Fruit fly (Drosophila melanogaster): ENCODE results near the gene Tsp86D.
A peak's percentile ranks its signal among the peaks of the same experiment; 100 is the strongest.

Gene Tsp86D

DNA sequence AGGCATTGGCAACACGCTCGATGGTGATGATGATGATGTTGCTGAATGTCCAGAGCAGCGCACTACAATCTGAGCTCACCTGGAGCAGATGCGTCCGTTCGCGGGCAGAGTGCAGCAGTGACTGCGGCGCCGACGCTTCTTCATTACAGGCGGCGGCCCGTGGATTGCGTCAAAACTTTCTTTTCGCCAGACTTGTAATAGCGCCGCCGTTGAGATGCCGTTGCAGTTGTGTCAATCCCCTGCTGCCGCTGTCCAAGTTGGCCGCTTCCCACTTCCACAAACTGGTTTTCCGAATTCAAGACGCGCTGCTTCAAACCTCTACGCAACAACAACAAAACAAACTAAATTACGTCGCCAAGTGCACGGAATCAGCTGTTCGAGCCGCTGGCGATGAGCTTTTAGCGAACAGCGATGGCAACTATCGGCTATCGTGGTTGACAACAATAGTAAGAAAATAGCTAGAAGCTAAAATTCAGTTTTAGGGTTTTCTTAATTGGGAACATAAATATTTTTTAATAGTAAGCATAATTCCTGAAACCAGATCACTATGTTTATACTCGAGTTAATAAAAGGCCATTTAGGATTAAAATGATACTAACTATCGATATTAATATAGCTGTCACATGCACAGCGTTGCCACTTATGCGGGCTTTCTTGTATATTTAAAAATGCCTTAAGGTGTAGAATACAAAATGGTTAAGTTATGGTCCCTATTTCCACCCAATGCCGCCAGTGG is 13.5 kb downstream of the Tsp86D start, which contains the start of gene Tpc1 (continued):
- no peak for TF ChIP-seq CG8944 (GFP tag; optimal IDR thresholded peaks at IDR 0.05)
- no peak for TF ChIP-seq CG6689 (GFP tag; IDR thresholded peaks at IDR 0.05)
- TF ChIP-seq CG34376 (GFP tag; optimal IDR thresholded peaks at IDR 0.05): peak; percentile 51
- TF ChIP-seq nau (GFP tag; optimal IDR thresholded peaks at IDR 0.05): no peak
- TF ChIP-seq Ets65A (GFP tag): peak; percentile 49
- no peak for TF ChIP-seq PHDP (tag; optimal IDR thresholded peaks at IDR 0.05)
- peak; percentile 69 for TF ChIP-seq Opbp (GFP tag; IDR thresholded peaks at IDR 0.05; ENCODE audit: partially characterized antibody)
- TF ChIP-seq Bteb2 (GFP tag; optimal IDR thresholded peaks at IDR 0.05): peak; percentile 15
- no peak; the same call in 1 of the 2 replicates for TF ChIP-seq sob (GFP tag; IDR thresholded peaks at IDR 0.05)
- no peak for TF ChIP-seq tgo (GFP tag; IDR thresholded peaks at IDR 0.05)
- TF ChIP-seq maf-S (GFP tag; optimal IDR thresholded peaks at IDR 0.05): peak; percentile 41
- no peak for TF ChIP-seq fd102C (GFP tag; optimal IDR thresholded peaks at IDR 0.05)
- TF ChIP-seq CG14050 (GFP tag; IDR thresholded peaks at IDR 0.05): no peak
- TF ChIP-seq CG8924 (tag; optimal IDR thresholded peaks at IDR 0.05): peak; percentile 10
- no peak for TF ChIP-seq otp (GFP tag; IDR thresholded peaks at IDR 0.05)
- no peak for TF ChIP-seq CG12219 (GFP tag; optimal IDR thresholded peaks at IDR 0.05)
- no peak for TF ChIP-seq sens-2 (GFP tag; IDR thresholded peaks at IDR 0.05)
- TF ChIP-seq D19A (tag; optimal IDR thresholded peaks at IDR 0.05): no peak
- peak; percentile 54 for TF ChIP-seq CG4854 (GFP tag; optimal IDR thresholded peaks at IDR 0.05)
- TF ChIP-seq Neu2 (GFP tag; optimal IDR thresholded peaks at IDR 0.05; ENCODE audit: borderline replicate concordance): no peak
- no peak for TF ChIP-seq CG6254 (GFP tag; optimal IDR thresholded peaks at IDR 0.05)
- TF ChIP-seq Asciz (GFP tag; optimal IDR thresholded peaks at IDR 0.05): no peak
- TF ChIP-seq CG10431 (GFP tag; optimal IDR thresholded peaks at IDR 0.05): no peak
- peak; percentile 99 for TF ChIP-seq Sry-β (GFP tag; optimal IDR thresholded peaks at IDR 0.05)
- peak; percentile 22; the same call in 1 of the 2 replicates for TF ChIP-seq tna (GFP tag; IDR thresholded peaks at IDR 0.05; ENCODE audit: partially characterized antibody)
- TF ChIP-seq CG11247 (GFP tag; IDR thresholded peaks at IDR 0.05): no peak
- TF ChIP-seq ara (GFP tag; IDR thresholded peaks at IDR 0.05): no peak
- no peak for TF ChIP-seq z (GFP tag; IDR thresholded peaks at IDR 0.05)
- TF ChIP-seq CG15269 (tag; optimal IDR thresholded peaks at IDR 0.05): peak; percentile 2
- TF ChIP-seq Nf-YB (GFP tag; optimal IDR thresholded peaks at IDR 0.05): no peak
- no peak for TF ChIP-seq wdn (GFP tag; IDR thresholded peaks at IDR 0.05)
- peak; percentile 90 for TF ChIP-seq pros (GFP tag; optimal IDR thresholded peaks at IDR 0.05)
- TF ChIP-seq dati (GFP tag; IDR thresholded peaks at IDR 0.05): no peak
- peak; percentile 46; the same call in 1 of the 2 replicates for TF ChIP-seq CG32532 (GFP tag; IDR thresholded peaks at IDR 0.05)
- no peak for TF ChIP-seq kay (GFP tag; optimal IDR thresholded peaks at IDR 0.05)
- peak; percentile 56 for TF ChIP-seq CG2712 (tag; optimal IDR thresholded peaks at IDR 0.05)
- TF ChIP-seq Aef1 (GFP tag; IDR thresholded peaks at IDR 0.05): 0 out of 3 replicates have a peak, but pooled peaks have one; percentile 32
- TF ChIP-seq CG15514 (GFP tag; optimal IDR thresholded peaks at IDR 0.05): peak; percentile 58
- no peak for TF ChIP-seq Rx (GFP tag; IDR thresholded peaks at IDR 0.05)
- TF ChIP-seq stc (GFP tag; IDR thresholded peaks at IDR 0.05): no peak
- TF ChIP-seq Ravus (GFP tag; IDR thresholded peaks at IDR 0.05): no peak
- no peak for TF ChIP-seq CG17186 (GFP tag; optimal IDR thresholded peaks at IDR 0.05)
- no peak for TF ChIP-seq CG31365 (tag; optimal IDR thresholded peaks at IDR 0.05)
- peak; percentile 35 for TF ChIP-seq ato (GFP tag; IDR thresholded peaks at IDR 0.05; ENCODE audit: partially characterized antibody)
- no peak for TF ChIP-seq Atf6 (GFP tag; IDR thresholded peaks at IDR 0.05)
- TF ChIP-seq CG10462 (GFP tag; optimal IDR thresholded peaks at IDR 0.05): no peak
- TF ChIP-seq NfI (GFP tag; optimal IDR thresholded peaks at IDR 0.05): peak; percentile 28
- peak; percentile 62 for TF ChIP-seq Dref (GFP tag; IDR thresholded peaks at IDR 0.05)
- TF ChIP-seq zfh1 (GFP tag; IDR thresholded peaks at IDR 0.05): 0 out of 3 replicates have a peak, but pooled peaks have one; percentile 7
- TF ChIP-seq CG1832 (GFP tag; optimal IDR thresholded peaks at IDR 0.05): no peak

Data from whole organism, embryonic.